Worm (Caenorhabditis elegans) whole organism, midembryonic: ENCODE results near the gene ugtp-1.

Source experiments
- T22C8.4 ChIP-seq: fragments of 200-800 bp; sonication (Bioruptor generic); IDR thresholded peaks from 2 replicates; pipeline ENCODE4 v1.3.6; 2022; ENCODE audit warnings: missing genetic modification characterization, missing compliant biosample characterization
- cog-1 ChIP-seq: sonication (generic microtip); optimal IDR thresholded peaks from 2 replicates; lab custom pipeline; 2016; ENCODE audit warnings: missing genetic modification characterization, missing compliant biosample characterization
- flt-1 ChIP-seq: fragments of 200-800 bp; sonication (Bioruptor generic); IDR thresholded peaks from 2 replicates; pipeline ENCODE4 v1.3.6; 2022; ENCODE audit warnings: missing genetic modification characterization, missing compliant biosample characterization
- ref-1 ChIP-seq: fragments of 200-800 bp; sonication (Bioruptor generic); conservative IDR thresholded peaks from 2 replicates; pipeline ENCODE4 v1.3.6; 2022; ENCODE audit warnings: missing genetic modification reagents, missing genetic modification characterization, missing compliant biosample characterization
- tab-1 ChIP-seq: fragments of 200-800 bp; sonication (Bioruptor generic); IDR thresholded peaks from 2 replicates; pipeline ENCODE4 v1.3.6; 2022; ENCODE audit warnings: missing genetic modification characterization, missing compliant biosample characterization

DNA sequence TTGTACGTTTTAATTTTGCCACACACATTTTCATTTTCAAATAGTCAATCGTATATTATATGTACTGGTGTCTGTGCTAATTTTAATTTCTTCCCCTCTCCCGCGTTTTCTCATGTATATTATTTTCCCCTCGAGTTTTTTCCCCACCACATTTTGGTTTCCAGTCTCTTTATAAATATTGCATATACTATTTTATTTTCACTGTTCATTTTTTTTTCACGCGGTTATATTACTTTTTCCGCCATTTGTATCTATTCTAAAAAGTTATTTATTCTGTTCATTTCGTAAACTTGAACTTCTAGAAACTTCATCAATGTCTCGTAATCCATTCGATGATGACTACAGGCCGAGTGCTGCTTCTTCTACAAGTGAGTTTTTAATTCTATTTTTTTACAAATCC lies 25.4 kb upstream of the ugtp-1 start, which contains the start of gene snap-29:
- TF ChIP-seq ref-1, result no peak
- no peak for TF ChIP-seq T22C8.4 (GFP tag; lab: Robert Waterston, UW)
- TF ChIP-seq flt-1 (GFP tag; lab: Robert Waterston, UW), result no peak
- no peak for TF ChIP-seq cog-1 (tag; lab: Kevin White, UChicago)
- no peak for TF ChIP-seq tab-1 (GFP tag; lab: Robert Waterston, UW)
